Worm (Caenorhabditis elegans): ENCODE results near the gene F21C10.4.

ce11 chrV:9126316-9126715 is at the start of gene F21C10.4:
- TF ChIP-seq skn-1 (tag; optimal IDR thresholded peaks at IDR 0.05): no peak
- TF ChIP-seq nhr-12 (tag; optimal IDR thresholded peaks at IDR 0.05): no peak
- no peak for TF ChIP-seq nhr-237 (tag; optimal IDR thresholded peaks at IDR 0.05)
